Worm (Caenorhabditis elegans) whole organism, late embryonic: ENCODE results near the gene str-227.

Experiments used
- ama-1 ChIP-seq: fragments of 150-350 bp; optimal IDR thresholded peaks from 2 replicates; lab custom pipeline; 2014
- ceh-31 ChIP-seq: sonication (generic microtip); optimal IDR thresholded peaks from 2 replicates; lab custom pipeline; 2016; ENCODE audit warnings: missing genetic modification characterization, missing compliant biosample characterization
- ceh-6 ChIP-seq: fragments of 200-800 bp; sonication (Bioruptor generic); optimal IDR thresholded peaks from 2 replicates; lab custom pipeline; 2018; ENCODE audit warnings: mild to moderate bottlenecking, missing genetic modification characterization, missing compliant biosample characterization
- fkh-10 ChIP-seq: fragments of 150-350 bp; optimal IDR thresholded peaks from 2 replicates; lab custom pipeline; 2014; ENCODE audit warnings: missing biosample characterization, missing genetic modification reagents, missing genetic modification characterization
- hlh-15 ChIP-seq: sonication (generic microtip); optimal IDR thresholded peaks from 2 replicates; lab custom pipeline; 2016; ENCODE audit warnings: missing genetic modification characterization, missing compliant biosample characterization
- hlh-30 ChIP-seq: sonication (generic microtip); optimal IDR thresholded peaks from 2 replicates; lab custom pipeline; 2017; ENCODE audit warnings: antibody characterized with exemption, missing genetic modification characterization, missing compliant biosample characterization; ENCODE audit not compliant: insufficient read depth
- lin-11 ChIP-seq: fragments of 200-800 bp; sonication (Bioruptor generic); optimal IDR thresholded peaks from 2 replicates; lab custom pipeline; 2018; ENCODE audit warnings: mild to moderate bottlenecking, missing genetic modification characterization, missing compliant biosample characterization
- nhr-11 ChIP-seq: fragments of 150-350 bp; optimal IDR thresholded peaks from 2 replicates; lab custom pipeline; 2014; ENCODE audit warnings: missing biosample characterization, missing genetic modification characterization
- pag-3 ChIP-seq: sonication (generic microtip); optimal IDR thresholded peaks from 2 replicates; lab custom pipeline; 2016; ENCODE audit warnings: missing compliant biosample characterization, missing genetic modification characterization, borderline replicate concordance
- pros-1 ChIP-seq: fragments of 150-350 bp; optimal IDR thresholded peaks from 2 replicates; lab custom pipeline; 2014; ENCODE audit warnings: missing biosample characterization, missing genetic modification reagents, missing genetic modification characterization
- rnt-1 ChIP-seq: sonication (generic microtip); optimal IDR thresholded peaks from 2 replicates; lab custom pipeline; 2016; ENCODE audit warnings: missing genetic modification characterization, missing compliant biosample characterization
- tbx-2 ChIP-seq: sonication (generic microtip); optimal IDR thresholded peaks from 2 replicates; lab custom pipeline; 2016; ENCODE audit warnings: missing genetic modification characterization, missing compliant biosample characterization
- ttx-3 ChIP-seq: sonication (generic microtip); optimal IDR thresholded peaks from 2 replicates; lab custom pipeline; 2016; ENCODE audit warnings: missing genetic modification reagents, missing genetic modification characterization, missing compliant biosample characterization
- unc-3 ChIP-seq, 2 experiments: fragments of 200-800 bp in 1 of 2; sonication (Bioruptor generic) in 1 of 2; sonication (generic microtip) in 1 of 2; conservative IDR thresholded peaks in 1 of 2; optimal IDR thresholded peaks in 1 of 2; 2 replicates each; pipeline versions ENCODE4 v1.3.6 to Lab custom; 2016 to 2022; ENCODE audit warnings: missing compliant biosample characterization in 2 of 2, missing genetic modification characterization in 2 of 2, missing genetic modification reagents in 1 of 2

ce11 chrV:3509878-3510277, 8.1 kb upstream of the str-227 start, which contains the start of gene str-228:
- TF ChIP-seq pros-1 (tag; lab: Kevin White, UChicago) (no peak), nhr-11 (no peak), hlh-15 (tag; lab: Kevin White, UChicago) (no peak), pag-3 (no peak), ceh-31 (tag; lab: Kevin White, UChicago) (no peak), rnt-1 (tag; lab: Kevin White, UChicago) (no peak), tbx-2 (tag; lab: Kevin White, UChicago) (no peak), lin-11 (tag; lab: Kevin White, UChicago) (no peak), hlh-30 (tag; lab: Kevin White, UChicago) (no peak), fkh-10 (GFP tag; lab: Kevin White, UChicago) (no peak), ttx-3 (tag; lab: Kevin White, UChicago) (no peak), unc-3 (GFP tag; conservative IDR thresholded peaks at IDR 0.05; lab: Robert Waterston, UW) (no peak), unc-3 (tag; optimal IDR thresholded peaks at IDR 0.05; lab: Kevin White, UChicago) (no peak), ama-1 (lab: Kevin White, UChicago) (no peak), ceh-6 (GFP tag; lab: Kevin White, UChicago) (no peak)
